Worm (Caenorhabditis elegans) whole organism, L2 larva: ENCODE measurements around the gene trpp-11.

Experiments used
- ceh-16 ChIP-seq: fragments of 150-350 bp; optimal IDR thresholded peaks from 2 replicates; lab custom pipeline; 2014; ENCODE audit warnings: missing biosample characterization, missing genetic modification characterization
- elt-1 ChIP-seq: fragments of 150-350 bp; optimal IDR thresholded peaks from 2 replicates; lab custom pipeline; 2014; ENCODE audit warnings: missing biosample characterization, missing genetic modification characterization
- lin-13 ChIP-seq: fragments of 150-350 bp; optimal IDR thresholded peaks from 2 replicates; lab custom pipeline; 2014; ENCODE audit warnings: missing biosample characterization, missing genetic modification reagents, missing genetic modification characterization
- lin-39 ChIP-seq: fragments of 150-350 bp; optimal IDR thresholded peaks from 2 replicates; lab custom pipeline; 2014; ENCODE audit warnings: missing biosample characterization, missing genetic modification reagents, missing genetic modification characterization
- zag-1 ChIP-seq: fragments of 150-350 bp; optimal IDR thresholded peaks from 2 replicates; lab custom pipeline; 2014; ENCODE audit warnings: missing biosample characterization, missing genetic modification characterization

DNA sequence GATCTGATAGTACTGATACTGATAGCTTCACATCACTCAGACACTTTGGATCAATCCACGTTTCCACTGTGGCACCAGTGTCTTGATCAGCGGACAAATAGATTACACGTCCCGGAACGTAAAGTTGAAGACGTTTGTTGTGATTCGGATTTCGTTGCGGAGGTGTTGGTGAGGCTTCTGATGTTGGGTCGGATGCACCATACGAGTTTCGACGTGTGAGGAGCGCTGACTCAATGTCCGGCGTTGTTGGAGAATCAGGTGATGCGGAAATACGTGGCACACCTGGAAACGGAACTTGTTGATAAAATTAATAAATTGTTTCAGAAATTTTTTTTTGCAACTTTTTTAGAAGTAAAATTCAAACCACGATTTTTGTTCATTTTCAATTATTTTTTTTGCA is 16.2 kb upstream of the trpp-11 start, which contains the start of gene alh-11:
- no peak for TF ChIP-seq lin-13 (GFP tag; lab: Kevin White, UChicago)
- TF ChIP-seq zag-1 (tag; lab: Kevin White, UChicago): no peak
- no peak for TF ChIP-seq ceh-16
- no peak for TF ChIP-seq elt-1 (tag; lab: Kevin White, UChicago)
- no peak for TF ChIP-seq lin-39
